Fruit fly (Drosophila melanogaster) whole organism, embryonic: ENCODE results near the gene BckdhA.

ENCODE experiments used
- Aef1 ChIP-seq: fragments of 200-800 bp; sonication (Bioruptor generic); IDR thresholded peaks from 3 replicates; pipeline ENCODE4 v1.3.6; 2022; ENCODE audit warnings: missing biosample characterization, missing genetic modification characterization
- Bgb ChIP-seq: fragments of 200-800 bp; sonication (Bioruptor generic); IDR thresholded peaks from 2 replicates; pipeline ENCODE4 v1.3.6; 2022; ENCODE audit warnings: missing biosample characterization, missing genetic modification characterization; ENCODE audit not compliant: partially characterized antibody
- CG17612 ChIP-seq: fragments of 200-800 bp; sonication (Bioruptor generic); IDR thresholded peaks from 2 replicates; pipeline ENCODE4 v1.3.6; 2022; ENCODE audit warnings: missing biosample characterization, missing genetic modification characterization
- CG31388 ChIP-seq: fragments of 200-800 bp; sonication (Bioruptor generic); optimal IDR thresholded peaks from 2 replicates; lab custom pipeline; 2016; ENCODE audit warnings: missing biosample characterization, missing genetic modification characterization
- CG34376 ChIP-seq: fragments of 200-800 bp; sonication (Bioruptor generic); optimal IDR thresholded peaks from 2 replicates; lab custom pipeline; 2018; ENCODE audit warnings: missing biosample characterization, mild to moderate bottlenecking, missing genetic modification characterization
- CG6654 ChIP-seq: fragments of 200-800 bp; sonication (Bioruptor generic); optimal IDR thresholded peaks from 2 replicates; lab custom pipeline; 2017; ENCODE audit warnings: missing biosample characterization, mild to moderate bottlenecking, missing genetic modification characterization
- CG7556 ChIP-seq: fragments of 200-800 bp; sonication (Bioruptor generic); optimal IDR thresholded peaks from 2 replicates; lab custom pipeline; 2017; ENCODE audit warnings: missing biosample characterization, mild to moderate bottlenecking, missing genetic modification characterization
- CG7963 ChIP-seq: fragments of 200-800 bp; sonication (Bioruptor generic); IDR thresholded peaks from 3 replicates; pipeline ENCODE4 v1.3.6; 2022; ENCODE audit warnings: missing biosample characterization, missing genetic modification characterization; ENCODE audit not compliant: partially characterized antibody
- CG8478 ChIP-seq: fragments of >200 bp; optimal IDR thresholded peaks from 2 replicates; lab custom pipeline; 2018
- CG8765 ChIP-seq: fragments of 200-800 bp; sonication (Bioruptor generic); IDR thresholded peaks from 2 replicates; pipeline ENCODE4 v1.3.6; 2022; ENCODE audit warnings: missing biosample characterization, missing genetic modification characterization
- CG9932 ChIP-seq: fragments of 200-800 bp; sonication (Bioruptor generic); IDR thresholded peaks from 2 replicates; pipeline ENCODE4 v1.3.6; 2022; ENCODE audit warnings: missing biosample characterization, missing genetic modification characterization
- Dll ChIP-seq: fragments of 200-800 bp; sonication (Bioruptor generic); IDR thresholded peaks from 4 replicates; pipeline ENCODE4 v1.3.6; 2022; ENCODE audit warnings: missing biosample characterization, missing genetic modification characterization; ENCODE audit not compliant: partially characterized antibody
- Dp ChIP-seq: fragments of 200-800 bp; sonication (Bioruptor generic); optimal IDR thresholded peaks from 2 replicates; lab custom pipeline; 2018; ENCODE audit warnings: missing biosample characterization, mild to moderate bottlenecking, missing genetic modification characterization, moderate library complexity
- Drgx ChIP-seq: fragments of 200-800 bp; sonication (Bioruptor generic); IDR thresholded peaks from 2 replicates; pipeline ENCODE4 v1.3.6; 2022; ENCODE audit warnings: missing biosample characterization, missing genetic modification characterization
- H2.0 ChIP-seq: fragments of 200-800 bp; sonication (Bioruptor generic); IDR thresholded peaks from 2 replicates; pipeline ENCODE4 v1.3.6; 2022; ENCODE audit warnings: missing biosample characterization, missing genetic modification characterization
- HLHmδ ChIP-seq: fragments of 200-800 bp; sonication (Bioruptor generic); optimal IDR thresholded peaks from 2 replicates; lab custom pipeline; 2018; ENCODE audit warnings: missing biosample characterization, mild to moderate bottlenecking, missing genetic modification characterization, moderate library complexity
- Hmr ChIP-seq: fragments of 200-800 bp; sonication (Bioruptor generic); optimal IDR thresholded peaks from 3 replicates; lab custom pipeline; 2017; ENCODE audit warnings: mild to moderate bottlenecking, missing biosample characterization, missing genetic modification reagents, missing genetic modification characterization
- Ssrp ChIP-seq: fragments of 200-800 bp; sonication (Bioruptor generic); optimal IDR thresholded peaks from 2 replicates; lab custom pipeline; 2018; ENCODE audit warnings: missing biosample characterization, mild to moderate bottlenecking, missing genetic modification characterization, moderate library complexity
- Usf ChIP-seq: fragments of 200-800 bp; sonication (Bioruptor generic); optimal IDR thresholded peaks from 2 replicates; lab custom pipeline; 2017; ENCODE audit warnings: missing genotype, missing biosample characterization, missing genetic modification characterization
- Xrp1 ChIP-seq: fragments of 200-800 bp; sonication (Bioruptor generic); IDR thresholded peaks from 2 replicates; pipeline ENCODE4 v1.3.6; 2022; ENCODE audit warnings: missing biosample characterization, missing genetic modification characterization
- YL-1 ChIP-seq: fragments of 200-800 bp; sonication (Bioruptor generic); optimal IDR thresholded peaks from 3 replicates; lab custom pipeline; 2017; ENCODE audit warnings: missing biosample characterization, mild to moderate bottlenecking, missing genetic modification characterization
- ase ChIP-seq: fragments of 200-800 bp; sonication (Bioruptor generic); IDR thresholded peaks from 3 replicates; pipeline ENCODE4 v1.3.6; 2022; ENCODE audit warnings: missing biosample characterization, missing genetic modification characterization
- bowl ChIP-seq: fragments of 200-800 bp; sonication (Bioruptor generic); IDR thresholded peaks from 2 replicates; pipeline ENCODE4 v1.3.6; 2022; ENCODE audit warnings: missing biosample characterization, missing genetic modification characterization
- crc ChIP-seq: fragments of 200-800 bp; sonication (Bioruptor generic); optimal IDR thresholded peaks from 2 replicates; lab custom pipeline; 2016; ENCODE audit warnings: missing biosample characterization, missing genetic modification characterization
- dmrt11E ChIP-seq: fragments of 200-800 bp; sonication (Bioruptor generic); optimal IDR thresholded peaks from 3 replicates; lab custom pipeline; 2018; ENCODE audit warnings: missing biosample characterization, mild to moderate bottlenecking, missing genetic modification characterization, moderate library complexity
- exex ChIP-seq: fragments of 200-800 bp; sonication (Bioruptor generic); optimal IDR thresholded peaks from 4 replicates; lab custom pipeline; 2018; ENCODE audit warnings: missing biosample characterization, mild to moderate bottlenecking, missing genetic modification characterization, moderate library complexity
- fd64A ChIP-seq: fragments of 200-800 bp; sonication (Bioruptor generic); optimal IDR thresholded peaks from 3 replicates; lab custom pipeline; 2018; ENCODE audit warnings: missing biosample characterization, mild to moderate bottlenecking, missing genetic modification characterization
- grau ChIP-seq: fragments of 200-800 bp; optimal IDR thresholded peaks from 3 replicates; lab custom pipeline; 2019; ENCODE audit warnings: missing biosample characterization, mild to moderate bottlenecking, missing genetic modification characterization, moderate library complexity
- grn ChIP-seq: fragments of 200-800 bp; sonication (Bioruptor generic); optimal IDR thresholded peaks from 3 replicates; lab custom pipeline; 2017; ENCODE audit warnings: missing biosample characterization, missing genetic modification characterization
- h ChIP-seq: fragments of >200 bp; optimal IDR thresholded peaks from 2 replicates; lab custom pipeline; 2017
- hkb ChIP-seq, 2 experiments: fragments of 200-800 bp in 1 of 2; fragments of >200 bp in 1 of 2; sonication (Bioruptor generic) in 1 of 2; IDR thresholded peaks in 1 of 2; optimal IDR thresholded peaks in 1 of 2; 2 replicates each; pipeline versions ENCODE4 v1.3.6 to Lab custom; 2017 to 2022; ENCODE audit warnings: missing biosample characterization in 1 of 2, missing genetic modification characterization in 1 of 2
- inv ChIP-seq: fragments of 200-800 bp; sonication (Bioruptor generic); IDR thresholded peaks from 2 replicates; pipeline ENCODE4 v1.3.6; 2022; ENCODE audit warnings: missing biosample characterization, missing genetic modification characterization; ENCODE audit not compliant: partially characterized antibody
- ken ChIP-seq: fragments of 200-800 bp; sonication (Bioruptor generic); IDR thresholded peaks from 3 replicates; pipeline ENCODE4 v1.3.6; 2022; ENCODE audit warnings: missing biosample characterization, missing genetic modification characterization
- lab ChIP-seq: fragments of 200-800 bp; sonication (Bioruptor generic); optimal IDR thresholded peaks from 3 replicates; lab custom pipeline; 2017; ENCODE audit warnings: missing biosample characterization, missing genetic modification characterization, mild to moderate bottlenecking, moderate library complexity, missing genetic modification reagents
- otp ChIP-seq: fragments of 200-800 bp; sonication (Bioruptor generic); IDR thresholded peaks from 3 replicates; pipeline ENCODE4, ENCODE4 v1.3.6; 2022; ENCODE audit warnings: missing biosample characterization, missing genetic modification characterization
- psq ChIP-seq: fragments of 200-800 bp; sonication (Bioruptor generic); optimal IDR thresholded peaks from 2 replicates; lab custom pipeline; 2017; ENCODE audit warnings: missing biosample characterization, missing genetic modification characterization
- pum ChIP-seq: fragments of 200-800 bp; sonication (Bioruptor generic); optimal IDR thresholded peaks from 2 replicates; lab custom pipeline; 2016; ENCODE audit warnings: missing biosample characterization, missing genetic modification characterization
- seq ChIP-seq: fragments of 200-800 bp; sonication (Bioruptor generic); IDR thresholded peaks from 2 replicates; pipeline ENCODE4 v1.3.6; 2022; ENCODE audit warnings: missing biosample characterization, missing genetic modification characterization
- slbo ChIP-seq: fragments of 200-800 bp; sonication (Bioruptor generic); IDR thresholded peaks from 2 replicates; pipeline ENCODE4 v1.3.6; 2022; ENCODE audit warnings: missing biosample characterization, missing genetic modification characterization
- stc ChIP-seq: fragments of 200-800 bp; sonication (Bioruptor generic); IDR thresholded peaks from 2 replicates; pipeline ENCODE4 v1.3.6; 2022; ENCODE audit warnings: missing biosample characterization, missing genetic modification characterization
- unc-4 ChIP-seq: fragments of 200-800 bp; sonication (Bioruptor generic); IDR thresholded peaks from 2 replicates; pipeline ENCODE4 v1.3.6; 2022; ENCODE audit warnings: missing biosample characterization, missing genetic modification characterization; ENCODE audit not compliant: partially characterized antibody
- usp ChIP-seq: fragments of >200 bp; optimal IDR thresholded peaks from 2 replicates; lab custom pipeline; 2017; ENCODE audit warnings: missing biosample characterization, missing genetic modification characterization
- wdn ChIP-seq: fragments of 200-800 bp; sonication (Bioruptor generic); IDR thresholded peaks from 2 replicates; pipeline ENCODE4 v1.3.6; 2022; ENCODE audit warnings: missing biosample characterization, missing genetic modification characterization
- wek ChIP-seq: fragments of 200-800 bp; sonication (Bioruptor generic); optimal IDR thresholded peaks from 3 replicates; lab custom pipeline; 2018; ENCODE audit warnings: missing biosample characterization, mild to moderate bottlenecking, missing genetic modification characterization, moderate library complexity

Gene BckdhA

DNA sequence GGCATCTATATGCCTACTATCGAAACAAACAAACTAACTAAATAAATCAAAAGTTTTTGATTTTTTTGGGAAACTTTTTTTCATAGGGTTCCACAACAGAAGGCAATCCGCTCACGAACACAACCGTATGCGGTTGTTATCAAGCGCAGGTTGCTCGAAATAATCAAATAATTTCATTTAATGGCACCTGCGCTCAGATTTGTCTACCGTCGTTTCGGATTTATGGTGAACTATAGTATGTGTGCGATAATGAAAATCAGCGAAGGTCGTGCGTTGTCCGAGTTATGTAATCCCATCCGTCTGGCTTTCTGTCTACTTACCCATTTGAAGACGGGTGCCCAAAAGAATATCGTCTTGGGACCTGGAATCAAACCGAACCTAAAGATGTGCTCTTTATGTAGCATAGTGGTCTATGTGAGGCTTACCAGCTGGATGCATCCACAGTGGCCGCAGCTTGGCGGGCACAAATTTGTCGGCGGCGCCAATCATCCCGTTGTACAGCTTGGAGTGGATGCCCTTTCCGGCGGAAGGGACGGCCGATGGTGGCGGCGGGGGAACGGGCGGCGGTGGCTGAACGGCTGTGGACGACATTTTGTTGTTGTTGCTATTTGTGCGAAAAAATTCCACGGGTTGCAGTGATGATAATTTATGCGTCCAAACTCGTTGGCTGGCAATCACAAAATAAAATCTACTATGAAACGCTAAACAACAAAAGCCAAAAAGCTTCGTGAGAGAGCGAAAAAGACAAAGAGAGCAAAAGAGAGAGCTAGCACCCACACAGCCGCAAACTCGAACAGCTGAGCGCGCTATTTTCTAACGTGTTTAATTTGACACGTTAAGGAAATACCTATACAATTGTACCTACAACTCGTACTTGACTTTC lies 17.6 kb downstream of the BckdhA start (continued):
- TF ChIP-seq ken (GFP tag; lab: Robert Waterston, UW) = no peak
- no peak for TF ChIP-seq Dp (GFP tag; lab: Kevin White, UChicago)
- no peak for TF ChIP-seq ase (GFP tag; lab: Robert Waterston, UW)
- TF ChIP-seq CG34376 (GFP tag; lab: Kevin White, UChicago) = peak; percentile 24
- TF ChIP-seq CG9932 (GFP tag; lab: Robert Waterston, UW) = no peak
- no peak for TF ChIP-seq CG31388 (GFP tag; lab: Kevin White, UChicago)
- no peak for TF ChIP-seq CG7556 (GFP tag; lab: Kevin White, UChicago)
- TF ChIP-seq bowl (GFP tag; lab: Robert Waterston, UW) = peak; percentile 45; the same call in 1 of the 2 replicates
- TF ChIP-seq Aef1 (GFP tag; lab: Robert Waterston, UW) = peak; percentile 32; the same call in 2 of the 3 replicates
- peak; percentile 43; the same call in 1 of the 2 replicates for TF ChIP-seq Bgb (GFP tag; lab: Robert Waterston, UW)
- no peak for TF ChIP-seq CG6654 (GFP tag; lab: Kevin White, UChicago)
- TF ChIP-seq CG7963 (GFP tag; lab: Robert Waterston, UW) = no peak
- no peak for TF ChIP-seq stc
- TF ChIP-seq CG17612 (GFP tag; lab: Robert Waterston, UW) = no peak
- TF ChIP-seq wdn (GFP tag; lab: Robert Waterston, UW) = no peak
- TF ChIP-seq Dll = no peak
- no peak for TF ChIP-seq CG8765 (GFP tag; lab: Robert Waterston, UW)
- TF ChIP-seq seq (GFP tag; lab: Robert Waterston, UW) = peak; percentile 33; the same call in 1 of the 2 replicates
- peak; percentile 19 for TF ChIP-seq slbo
- no peak for TF ChIP-seq pum (GFP tag; lab: Kevin White, UChicago)
- no peak for TF ChIP-seq wek (GFP tag; lab: Kevin White, UChicago)
- no peak for TF ChIP-seq Ssrp (tag; lab: Kevin White, UChicago)
- TF ChIP-seq exex = peak; percentile 94
- TF ChIP-seq H2.0 (GFP tag; lab: Robert Waterston, UW) = no peak
- peak; percentile 21 for TF ChIP-seq fd64A (GFP tag; lab: Kevin White, UChicago)
- no peak for TF ChIP-seq Xrp1 (GFP tag; lab: Robert Waterston, UW)
- TF ChIP-seq lab (GFP tag; lab: Kevin White, UChicago) = peak; percentile 53
- TF ChIP-seq hkb (optimal IDR thresholded peaks at IDR 0.05; lab: Kevin White, UChicago) = no peak
- TF ChIP-seq hkb (GFP tag; IDR thresholded peaks at IDR 0.05; lab: Robert Waterston, UW) = no peak
- no peak for TF ChIP-seq crc (GFP tag; lab: Kevin White, UChicago)
- peak; percentile 11; the same call in 1 of the 2 replicates for TF ChIP-seq inv (GFP tag; lab: Robert Waterston, UW)
- TF ChIP-seq usp (GFP tag; lab: Kevin White, UChicago) = no peak
- no peak for TF ChIP-seq dmrt11E (tag; lab: Kevin White, UChicago)
- TF ChIP-seq grn (GFP tag; lab: Kevin White, UChicago) = peak; percentile 88
- no peak for TF ChIP-seq psq (GFP tag; lab: Kevin White, UChicago)
- TF ChIP-seq unc-4 (GFP tag; lab: Robert Waterston, UW) = peak; percentile 36
- no peak for TF ChIP-seq CG8478 (lab: Kevin White, UChicago)
- TF ChIP-seq Hmr = no peak
- no peak; the same call in 2 of the 3 replicates for TF ChIP-seq otp
- no peak for TF ChIP-seq Drgx
- TF ChIP-seq YL-1 (GFP tag; lab: Kevin White, UChicago) = no peak
- TF ChIP-seq Usf (GFP tag; lab: Kevin White, UChicago) = no peak
- no peak for TF ChIP-seq grau
- TF ChIP-seq HLHmδ = no peak
- TF ChIP-seq h (lab: Kevin White, UChicago) = no peak
